Worm (Caenorhabditis elegans) whole organism, L4 larva: ENCODE measurements around the gene morc-1.
A peak's percentile ranks its signal among the peaks of the same experiment; 100 is the strongest.

Source experiments
- F44E2.7 ChIP-seq: fragments of 200-800 bp; sonication (Bioruptor generic); IDR thresholded peaks from 2 replicates; pipeline ENCODE4 v2.1.2; 2022; ENCODE audit warnings: missing genetic modification characterization, missing compliant biosample characterization
- ama-1 ChIP-seq: fragments of 150-350 bp; optimal IDR thresholded peaks from 2 replicates; lab custom pipeline; 2014; ENCODE audit warnings: inconsistent platforms, mixed read lengths
- ceh-44 ChIP-seq: fragments of 200-800 bp; sonication (Bioruptor generic); IDR thresholded peaks from 2 replicates; pipeline ENCODE4 v1.3.6; 2022; ENCODE audit warnings: missing genetic modification reagents, missing genetic modification characterization, missing compliant biosample characterization
- dmd-8 ChIP-seq: fragments of 200-800 bp; sonication (Bioruptor generic); IDR thresholded peaks from 2 replicates; pipeline ENCODE4 v1.3.6; 2022; ENCODE audit warnings: missing genetic modification characterization, missing compliant biosample characterization
- lsy-2 ChIP-seq, 2 experiments: fragments of 150-350 bp in 1 of 2; sonication (generic microtip) in 1 of 2; optimal IDR thresholded peaks; 2 replicates each; lab custom pipeline; 2014 to 2017; ENCODE audit warnings: missing biosample characterization in 2 of 2, missing genetic modification characterization in 2 of 2
- mdl-1 ChIP-seq, 2 experiments: fragments of 150-350 bp in 1 of 2; sonication (generic microtip) in 1 of 2; optimal IDR thresholded peaks; 2 replicates each; lab custom pipeline; 2014 to 2017; ENCODE audit warnings: missing biosample characterization in 2 of 2, missing genetic modification characterization in 2 of 2
- nhr-25 ChIP-seq: sonication (generic microtip); optimal IDR thresholded peaks from 2 replicates; lab custom pipeline; 2017; ENCODE audit warnings: missing genetic modification characterization, mild to moderate bottlenecking, missing compliant biosample characterization, antibody characterized with exemption, moderate library complexity, borderline replicate concordance; ENCODE audit not compliant: insufficient read depth
- nhr-6 ChIP-seq: fragments of 150-350 bp; optimal IDR thresholded peaks from 2 replicates; lab custom pipeline; 2014; ENCODE audit warnings: missing biosample characterization, missing genetic modification characterization
- nhr-76 ChIP-seq: fragments of 150-350 bp; optimal IDR thresholded peaks from 2 replicates; lab custom pipeline; 2014; ENCODE audit warnings: missing biosample characterization, missing genetic modification characterization
- rbr-2 ChIP-seq: sonication (generic microtip); optimal IDR thresholded peaks from 2 replicates; lab custom pipeline; 2016; ENCODE audit warnings: missing genotype, missing genetic modification characterization, missing compliant biosample characterization
- spr-3 ChIP-seq: fragments of 200-800 bp; sonication (Bioruptor generic); optimal IDR thresholded peaks from 2 replicates; lab custom pipeline; 2018; ENCODE audit warnings: mild to moderate bottlenecking, missing genetic modification characterization, missing compliant biosample characterization

- TF ChIP-seq nhr-25 = no peak
- TF ChIP-seq ama-1 = no peak
- no peak for TF ChIP-seq spr-3 (GFP tag; lab: Kevin White, UChicago)
- no peak for TF ChIP-seq ceh-44 (GFP tag; lab: Robert Waterston, UW)
- TF ChIP-seq dmd-8 (GFP tag; lab: Robert Waterston, UW) = no peak
- no peak for TF ChIP-seq F44E2.7 (GFP tag; lab: Robert Waterston, UW)
- TF ChIP-seq mdl-1 (tag; optimal IDR thresholded peaks at IDR 0.05; lab: Kevin White, UChicago) = peak in 1 of 2 experiments; percentile 38
- TF ChIP-seq lsy-2 (tag; optimal IDR thresholded peaks at IDR 0.05; lab: Kevin White, UChicago) = no peak
- no peak for TF ChIP-seq rbr-2 (tag; lab: Kevin White, UChicago)
- no peak for TF ChIP-seq nhr-76 (tag; lab: Kevin White, UChicago)
- no peak for TF ChIP-seq nhr-6 (tag; lab: Kevin White, UChicago)
Observed at ce11 chrIII:5181217-5181616, 25.5 kb downstream of the morc-1 start.
